Worm (Caenorhabditis elegans) whole organism, dauer: ENCODE results near the gene tftc-3.

Source experiments
- unc-62 ChIP-seq: sonication (generic microtip); optimal IDR thresholded peaks from 2 replicates; lab custom pipeline; 2017; ENCODE audit warnings: missing biosample characterization, missing genetic modification reagents, missing genetic modification characterization

The tftc-3 gene

ce11 chrV:10160954-10161353, 49.2 kb downstream of the tftc-3 start, which contains the start of gene C51E3.10:
Gene C51E3.10, minus strand, starts transcription at chrV:10161134.
- no peak for TF ChIP-seq unc-62 (GFP tag; lab: Kevin White, UChicago)

- TF ChIP-seq unc-62 (GFP tag; lab: Kevin White, UChicago) = no peak
Observed at ce11 chrV:10159972-10160371, 50.2 kb downstream of the tftc-3 start.

ce11 chrV:10158528-10158927, 51.6 kb downstream of the tftc-3 start, which contains the start of gene srsx-30:
Gene srsx-30, plus strand, starts transcription at chrV:10158828.
- TF ChIP-seq unc-62 (GFP tag; lab: Kevin White, UChicago) = no peak
